Worm (Caenorhabditis elegans): ENCODE measurements around the gene zhit-2.

ce11 chrIII:4274524-4274923, 30.3 kb upstream of the zhit-2 start:
- no peak for TF ChIP-seq nhr-10 (tag; optimal IDR thresholded peaks at IDR 0.05)
- TF ChIP-seq egl-27 (tag; optimal IDR thresholded peaks at IDR 0.05): no peak
- no peak for TF ChIP-seq ama-1 (optimal IDR thresholded peaks at IDR 0.05)

Measured in whole organism, L2 larva.